Fruit fly (Drosophila melanogaster) whole organism, embryonic: ENCODE results near the gene holn1.
A peak's percentile ranks its signal among the peaks of the same experiment; 100 is the strongest.

ENCODE experiments used
- CG11560 ChIP-seq: fragments of 200-800 bp; sonication (Bioruptor generic); IDR thresholded peaks from 3 replicates; pipeline ENCODE4 v1.3.6; 2022; ENCODE audit warnings: missing biosample characterization, missing genetic modification characterization
- CG11695 ChIP-seq: fragments of 200-800 bp; sonication (Bioruptor generic); IDR thresholded peaks from 3 replicates; pipeline ENCODE4 v1.3.6; 2022; ENCODE audit warnings: missing biosample characterization, missing genetic modification characterization
- CG3065 ChIP-seq: fragments of 200-800 bp; sonication (Bioruptor generic); optimal IDR thresholded peaks from 2 replicates; lab custom pipeline; 2016; ENCODE audit warnings: missing biosample characterization, missing genetic modification characterization
- Sox102F ChIP-seq: fragments of 200-800 bp; sonication (Bioruptor generic); optimal IDR thresholded peaks from 2 replicates; lab custom pipeline; 2018; ENCODE audit warnings: missing biosample characterization, mild to moderate bottlenecking, missing genetic modification characterization, moderate library complexity
- otp ChIP-seq: fragments of 200-800 bp; sonication (Bioruptor generic); IDR thresholded peaks from 3 replicates; pipeline ENCODE4, ENCODE4 v1.3.6; 2022; ENCODE audit warnings: missing biosample characterization, missing genetic modification characterization
- prd ChIP-seq, 3 experiments: fragments of >200 bp in 2 of 3; fragments of 200-800 bp in 1 of 3; sonication (Bioruptor generic) in 1 of 3; optimal IDR thresholded peaks in 2 of 3; IDR thresholded peaks in 1 of 3; 2 replicates in 2 of 3; 3 replicates in 1 of 3; pipeline versions ENCODE4 v1.3.6 to Lab custom; 2017 to 2022; ENCODE audit warnings: missing biosample characterization in 1 of 3, missing genetic modification characterization in 1 of 3
- pzg ChIP-seq: fragments of 200-800 bp; sonication (Bioruptor generic); optimal IDR thresholded peaks from 3 replicates; lab custom pipeline; 2018; ENCODE audit warnings: missing biosample characterization, mild to moderate bottlenecking, missing genetic modification characterization, moderate library complexity
- sima ChIP-seq: fragments of 200-800 bp; sonication (Bioruptor generic); optimal IDR thresholded peaks from 2 replicates; lab custom pipeline; 2016; ENCODE audit warnings: missing biosample characterization, missing genetic modification characterization
- unpg ChIP-seq: fragments of 200-800 bp; sonication (Bioruptor generic); optimal IDR thresholded peaks from 3 replicates; lab custom pipeline; 2018; ENCODE audit warnings: missing biosample characterization, mild to moderate bottlenecking, missing genetic modification characterization, moderate library complexity
- usp ChIP-seq: fragments of >200 bp; optimal IDR thresholded peaks from 2 replicates; lab custom pipeline; 2017; ENCODE audit warnings: missing biosample characterization, missing genetic modification characterization

dm6 chr2L:10430802-10431476, 4.9 kb upstream of the holn1 start, which contains the start of the genes Bug22 and TfIIB:
- TF ChIP-seq CG3065 (peak; percentile 12), Sox102F (GFP tag; lab: Kevin White, UChicago) (no peak), otp (GFP tag; lab: Robert Waterston, UW) (peak; percentile 78; the same call in 2 of the 3 replicates), CG11695 (GFP tag; lab: Robert Waterston, UW) (no peak), sima (GFP tag; lab: Kevin White, UChicago) (no peak), prd (optimal IDR thresholded peaks at IDR 0.05; lab: Kevin White, UChicago) (no peak), prd (GFP tag; IDR thresholded peaks at IDR 0.05; lab: Robert Waterston, UW) (peak; percentile 68; the same call in 2 of the 3 replicates), pzg (GFP tag; lab: Kevin White, UChicago) (peak; percentile 53), CG11560 (no peak), unpg (GFP tag; lab: Kevin White, UChicago) (peak; percentile 59), usp (GFP tag; lab: Kevin White, UChicago) (no peak)
